Fruit fly (Drosophila melanogaster) whole organism, prepupa: ENCODE measurements around the gene RabX6.

Experiments used
- Blimp-1 ChIP-seq: fragments of 200-800 bp; sonication (Bioruptor generic); optimal IDR thresholded peaks from 3 replicates; lab custom pipeline; 2017; ENCODE audit warnings: missing biosample characterization, missing genetic modification characterization, mild to moderate bottlenecking, moderate library complexity, missing genetic modification reagents
- CG10631 ChIP-seq: fragments of 200-800 bp; sonication (Bioruptor generic); optimal IDR thresholded peaks from 2 replicates; lab custom pipeline; 2016; ENCODE audit warnings: missing biosample characterization, missing genetic modification characterization
- CG10669 ChIP-seq: fragments of 200-800 bp; sonication (Bioruptor generic); optimal IDR thresholded peaks from 3 replicates; lab custom pipeline; 2018; ENCODE audit warnings: missing biosample characterization, mild to moderate bottlenecking, missing genetic modification characterization, moderate library complexity
- CG11294 ChIP-seq: fragments of 200-800 bp; sonication (Bioruptor generic); IDR thresholded peaks from 2 replicates; pipeline ENCODE4 v1.3.6; 2022; ENCODE audit warnings: missing biosample characterization, missing genetic modification characterization
- CG11762 ChIP-seq: fragments of 200-800 bp; sonication (Bioruptor generic); optimal IDR thresholded peaks from 3 replicates; lab custom pipeline; 2016; ENCODE audit warnings: missing biosample characterization, missing genetic modification characterization; ENCODE audit not compliant: insufficient read depth
- CG11902 ChIP-seq: fragments of 200-800 bp; sonication (Bioruptor generic); optimal IDR thresholded peaks from 3 replicates; lab custom pipeline; 2016; ENCODE audit warnings: missing biosample characterization, missing genetic modification characterization
- CG15336 ChIP-seq: fragments of 200-800 bp; sonication (Bioruptor generic); IDR thresholded peaks from 2 replicates; pipeline ENCODE4 v1.3.6; 2022; ENCODE audit warnings: missing biosample characterization, missing genetic modification characterization
- CG1621 ChIP-seq: fragments of 200-800 bp; sonication (Bioruptor generic); optimal IDR thresholded peaks from 3 replicates; lab custom pipeline; 2018; ENCODE audit warnings: missing biosample characterization, mild to moderate bottlenecking, missing genetic modification characterization
- CG16779 ChIP-seq: fragments of 200-800 bp; sonication (Bioruptor generic); optimal IDR thresholded peaks from 3 replicates; lab custom pipeline; 2017; ENCODE audit warnings: missing biosample characterization, mild to moderate bottlenecking, missing genetic modification characterization
- CG3032 ChIP-seq: fragments of 200-800 bp; optimal IDR thresholded peaks from 2 replicates; lab custom pipeline; 2019; ENCODE audit warnings: missing biosample characterization, mild to moderate bottlenecking, missing genetic modification characterization, moderate library complexity
- CG31627 ChIP-seq: fragments of 200-800 bp; sonication (Bioruptor generic); optimal IDR thresholded peaks from 3 replicates; lab custom pipeline; 2016; ENCODE audit warnings: missing biosample characterization, missing genetic modification characterization
- CG32006 ChIP-seq: fragments of 200-800 bp; sonication (Bioruptor generic); optimal IDR thresholded peaks from 3 replicates; lab custom pipeline; 2017; ENCODE audit warnings: missing biosample characterization, mild to moderate bottlenecking, missing genetic modification characterization
- CG34406 ChIP-seq: fragments of 200-800 bp; sonication (Bioruptor generic); optimal IDR thresholded peaks from 3 replicates; lab custom pipeline; 2016; ENCODE audit warnings: missing biosample characterization, missing genetic modification characterization
- CG4318 ChIP-seq: fragments of 200-800 bp; sonication (Bioruptor generic); optimal IDR thresholded peaks from 3 replicates; lab custom pipeline; 2017; ENCODE audit warnings: missing biosample characterization, mild to moderate bottlenecking, missing genetic modification characterization
- CG6163 ChIP-seq: fragments of 200-800 bp; sonication (Bioruptor generic); IDR thresholded peaks from 3 replicates; pipeline ENCODE4 v1.3.6; 2022; ENCODE audit warnings: missing biosample characterization, missing genetic modification characterization
- CG6792 ChIP-seq: fragments of 200-800 bp; sonication (Bioruptor generic); optimal IDR thresholded peaks from 3 replicates; lab custom pipeline; 2016; ENCODE audit warnings: missing biosample characterization, missing genetic modification characterization
- CG6854 ChIP-seq: fragments of 200-800 bp; sonication (Bioruptor generic); optimal IDR thresholded peaks from 2 replicates; lab custom pipeline; 2017; ENCODE audit warnings: missing biosample characterization, mild to moderate bottlenecking, missing genetic modification characterization
- CG7368 ChIP-seq: fragments of 200-800 bp; sonication (Bioruptor generic); optimal IDR thresholded peaks from 3 replicates; lab custom pipeline; 2016; ENCODE audit warnings: missing biosample characterization, missing genetic modification characterization
- CG8119 ChIP-seq: fragments of 200-800 bp; sonication (Bioruptor generic); IDR thresholded peaks from 3 replicates; pipeline ENCODE4 v1.3.6; 2022; ENCODE audit warnings: missing biosample characterization, missing genetic modification characterization
- CG8632 ChIP-seq: fragments of 200-800 bp; sonication (Bioruptor generic); optimal IDR thresholded peaks from 3 replicates; lab custom pipeline; 2016; ENCODE audit warnings: missing biosample characterization, missing genetic modification characterization
- CG9139 ChIP-seq: fragments of 200-800 bp; sonication (Bioruptor generic); optimal IDR thresholded peaks from 3 replicates; lab custom pipeline; 2017; ENCODE audit warnings: missing biosample characterization, mild to moderate bottlenecking, missing genetic modification characterization
- Eip78C ChIP-seq: fragments of 200-800 bp; sonication (Bioruptor generic); peaks from one replicate; lab custom pipeline; 2016; ENCODE audit warnings: missing biosample characterization, missing genetic modification characterization
- Eip93F ChIP-seq: fragments of 200-800 bp; sonication (Bioruptor generic); optimal IDR thresholded peaks from 2 replicates; lab custom pipeline; 2016; ENCODE audit warnings: missing biosample characterization, mild to moderate bottlenecking, missing genetic modification characterization
- Ets96B ChIP-seq: fragments of 200-800 bp; optimal IDR thresholded peaks from 2 replicates; lab custom pipeline; 2019; ENCODE audit warnings: missing biosample characterization, mild to moderate bottlenecking, missing genetic modification characterization, moderate library complexity
- Hr39 ChIP-seq: fragments of 200-800 bp; sonication (Bioruptor generic); optimal IDR thresholded peaks from 2 replicates; lab custom pipeline; 2016; ENCODE audit warnings: missing biosample characterization, missing genetic modification characterization
- Hr4 ChIP-seq: fragments of 200-800 bp; sonication (Bioruptor generic); optimal IDR thresholded peaks from 3 replicates; lab custom pipeline; 2016; ENCODE audit warnings: missing biosample characterization, missing genetic modification characterization
- Lpt ChIP-seq: fragments of 200-800 bp; sonication (Bioruptor generic); optimal IDR thresholded peaks from 3 replicates; lab custom pipeline; 2016; ENCODE audit warnings: missing biosample characterization, missing genetic modification characterization
- Met ChIP-seq: fragments of 200-800 bp; sonication (Bioruptor generic); optimal IDR thresholded peaks from 3 replicates; lab custom pipeline; 2016; ENCODE audit warnings: missing biosample characterization, missing genetic modification characterization
- OdsH ChIP-seq: fragments of 200-800 bp; sonication (Bioruptor generic); optimal IDR thresholded peaks from 3 replicates; lab custom pipeline; 2016; ENCODE audit warnings: missing biosample characterization, missing genetic modification characterization
- Sox14 ChIP-seq: fragments of 200-800 bp; sonication (Bioruptor generic); optimal IDR thresholded peaks from 3 replicates; lab custom pipeline; 2016; ENCODE audit warnings: missing biosample characterization, missing genetic modification characterization
- acj6 ChIP-seq: fragments of 200-800 bp; sonication (Bioruptor generic); optimal IDR thresholded peaks from 3 replicates; lab custom pipeline; 2016; ENCODE audit warnings: missing biosample characterization, missing genetic modification characterization
- cyc ChIP-seq: fragments of 200-800 bp; sonication (Bioruptor generic); optimal IDR thresholded peaks from 3 replicates; lab custom pipeline; 2016; ENCODE audit warnings: missing biosample characterization, missing genetic modification characterization
- dac ChIP-seq: fragments of 200-800 bp; sonication (Bioruptor generic); optimal IDR thresholded peaks from 2 replicates; lab custom pipeline; 2017; ENCODE audit warnings: missing biosample characterization, mild to moderate bottlenecking, missing genetic modification characterization
- dsx ChIP-seq: fragments of 200-800 bp; optimal IDR thresholded peaks from 3 replicates; lab custom pipeline; 2019; ENCODE audit warnings: missing biosample characterization, mild to moderate bottlenecking, missing genetic modification characterization, moderate library complexity; ENCODE audit not compliant: poor library complexity, severe bottlenecking
- eg ChIP-seq: fragments of 200-800 bp; sonication (Bioruptor generic); IDR thresholded peaks from 3 replicates; pipeline ENCODE4 v1.3.6; 2022; ENCODE audit warnings: missing biosample characterization, missing genetic modification characterization
- esn ChIP-seq: fragments of 200-800 bp; sonication (Bioruptor generic); optimal IDR thresholded peaks from 2 replicates; lab custom pipeline; 2016; ENCODE audit warnings: missing biosample characterization, mild to moderate bottlenecking, missing genetic modification characterization, moderate library complexity
- fd59A ChIP-seq: fragments of 200-800 bp; sonication (Bioruptor generic); optimal IDR thresholded peaks from 2 replicates; lab custom pipeline; 2017; ENCODE audit warnings: missing biosample characterization, mild to moderate bottlenecking, missing genetic modification characterization, missing genetic modification reagents
- fd85E ChIP-seq: fragments of 200-800 bp; sonication (Bioruptor generic); optimal IDR thresholded peaks from 3 replicates; lab custom pipeline; 2016; ENCODE audit warnings: missing biosample characterization, missing genetic modification characterization
- net ChIP-seq: fragments of 200-800 bp; sonication (Bioruptor generic); optimal IDR thresholded peaks from 3 replicates; lab custom pipeline; 2016; ENCODE audit warnings: missing biosample characterization, missing genetic modification characterization
- pdm3 ChIP-seq: fragments of 200-800 bp; sonication (Bioruptor generic); optimal IDR thresholded peaks from 3 replicates; lab custom pipeline; 2016; ENCODE audit warnings: missing biosample characterization, missing genetic modification characterization
- salr ChIP-seq, 2 experiments: fragments of 200-800 bp; sonication (Bioruptor generic); optimal IDR thresholded peaks; 3 replicates each; lab custom pipeline; 2016 to 2018; ENCODE audit warnings: missing biosample characterization in 2 of 2, missing genetic modification characterization in 2 of 2, mild to moderate bottlenecking in 1 of 2
- ss ChIP-seq, 2 experiments: fragments of 200-800 bp; sonication (Bioruptor generic); optimal IDR thresholded peaks; 2 replicates in 1 of 2; 3 replicates in 1 of 2; lab custom pipeline; 2017 to 2018; ENCODE audit warnings: mild to moderate bottlenecking in 2 of 2, missing biosample characterization in 2 of 2, missing genetic modification characterization in 2 of 2, moderate library complexity in 1 of 2
- svp ChIP-seq: fragments of 200-800 bp; sonication (Bioruptor generic); peaks from one replicate; lab custom pipeline; 2016; ENCODE audit warnings: missing biosample characterization, missing genetic modification characterization
- vri ChIP-seq: fragments of 200-800 bp; sonication (Bioruptor generic); optimal IDR thresholded peaks from 3 replicates; lab custom pipeline; 2016; ENCODE audit warnings: missing biosample characterization, mild to moderate bottlenecking, missing genetic modification characterization

RabX6 gene

dm6 chr3L:690031-690686 is at the start of gene RabX6, which contains the start of gene CG32483:
RabX6 (plus strand) TSS chr3L:690517.
CG32483 (minus strand) TSS chr3L:690081.
- TF ChIP-seq OdsH (no peak), CG16779 (tag; lab: Kevin White, UChicago) (no peak), Sox14 (peak; percentile 45), CG10631 (no peak), CG1621 (tag; lab: Kevin White, UChicago) (no peak), dsx (GFP tag; lab: Kevin White, UChicago) (no peak), svp (GFP tag; lab: Kevin White, UChicago) (peak; percentile 24), CG34406 (no peak), CG8119 (GFP tag; lab: Robert Waterston, UW) (no peak), CG15336 (GFP tag; lab: Robert Waterston, UW) (no peak)

dm6 chr3L:641436-641835 is 48.9 kb upstream of the RabX6 start:
- TF ChIP-seq eg (0 out of 3 replicates have a peak, but pooled peaks have one; percentile 38), CG8119 (GFP tag; lab: Robert Waterston, UW) (0 out of 3 replicates have a peak, but pooled peaks have one; percentile 23), esn (no peak)

dm6 chr3L:642146-642864 is 48.0 kb upstream of the RabX6 start:
- no peak for TF ChIP-seq Hr39 (GFP tag; lab: Kevin White, UChicago)
- peak; percentile 82 for TF ChIP-seq CG32006 (GFP tag; lab: Kevin White, UChicago)
- peak; percentile 38 for TF ChIP-seq pdm3 (GFP tag; lab: Kevin White, UChicago)
- no peak for TF ChIP-seq CG31627 (GFP tag; lab: Kevin White, UChicago)
- peak; percentile 28 for TF ChIP-seq Lpt (GFP tag; lab: Kevin White, UChicago)
- TF ChIP-seq CG4318 (GFP tag; lab: Kevin White, UChicago) = peak; percentile 51
- no peak for TF ChIP-seq esn
- no peak for TF ChIP-seq Eip93F (GFP tag; lab: Kevin White, UChicago)
- no peak for TF ChIP-seq Blimp-1 (GFP tag; lab: Kevin White, UChicago)
- TF ChIP-seq fd85E (GFP tag; lab: Kevin White, UChicago) = no peak
- TF ChIP-seq acj6 = peak; percentile 29
- TF ChIP-seq CG1621 (tag; lab: Kevin White, UChicago) = no peak
- no peak for TF ChIP-seq CG8632 (GFP tag; lab: Kevin White, UChicago)
- TF ChIP-seq Ets96B = peak; percentile 54
- TF ChIP-seq CG16779 (tag; lab: Kevin White, UChicago) = peak; percentile 2
- peak; percentile 72 for TF ChIP-seq Eip78C
- TF ChIP-seq Hr4 (GFP tag; lab: Kevin White, UChicago) = peak; percentile 73
- TF ChIP-seq CG3032 = peak; percentile 51
- TF ChIP-seq salr (GFP tag; optimal IDR thresholded peaks at IDR 0.05; lab: Kevin White, UChicago) = peak in 1 of 2 experiments; percentile 56
- TF ChIP-seq CG7368 (GFP tag; lab: Kevin White, UChicago) = no peak
- no peak for TF ChIP-seq CG6854 (GFP tag; lab: Kevin White, UChicago)
- no peak for TF ChIP-seq Met
- peak; percentile 63; the same call in 1 of the 2 replicates for TF ChIP-seq CG15336 (GFP tag; lab: Robert Waterston, UW)
- no peak for TF ChIP-seq CG11294 (GFP tag; lab: Robert Waterston, UW)
- TF ChIP-seq CG9139 (GFP tag; lab: Kevin White, UChicago) = no peak
- TF ChIP-seq CG6163 = 0 out of 3 replicates have a peak, but pooled peaks have one; percentile 11
- no peak for TF ChIP-seq net (GFP tag; lab: Kevin White, UChicago)
- no peak for TF ChIP-seq dac (GFP tag; lab: Kevin White, UChicago)
- TF ChIP-seq cyc (GFP tag; lab: Kevin White, UChicago) = no peak
- no peak for TF ChIP-seq CG11902 (GFP tag; lab: Kevin White, UChicago)
- no peak for TF ChIP-seq vri
- no peak for TF ChIP-seq ss (GFP tag; optimal IDR thresholded peaks at IDR 0.05; lab: Kevin White, UChicago)
- TF ChIP-seq svp (GFP tag; lab: Kevin White, UChicago) = peak; percentile 25
- TF ChIP-seq CG6792 (GFP tag; lab: Kevin White, UChicago) = no peak
- TF ChIP-seq CG10669 (GFP tag; lab: Kevin White, UChicago) = peak; percentile 49
- TF ChIP-seq CG10631 = peak; percentile 57
- peak; percentile 48 for TF ChIP-seq CG11762
- peak; percentile 19 for TF ChIP-seq Sox14
- peak; percentile 64; the same call in 2 of the 3 replicates for TF ChIP-seq CG8119 (GFP tag; lab: Robert Waterston, UW)
- TF ChIP-seq fd59A (GFP tag; lab: Kevin White, UChicago) = peak; percentile 44
- peak; percentile 71 for TF ChIP-seq dsx (GFP tag; lab: Kevin White, UChicago)
